Worm (Caenorhabditis elegans) whole organism, L4 larva: ENCODE measurements around the gene B0507.8.

Experiments used
- D1046.2 ChIP-seq: fragments of 200-800 bp; sonication (Bioruptor generic); IDR thresholded peaks from 2 replicates; pipeline ENCODE4 v1.3.6; 2022; ENCODE audit warnings: missing genetic modification characterization, missing compliant biosample characterization
- F26F4.8 ChIP-seq: fragments of 200-800 bp; sonication (Bioruptor generic); conservative IDR thresholded peaks from 2 replicates; pipeline ENCODE4 v1.3.6; 2022; ENCODE audit warnings: missing genetic modification characterization, missing compliant biosample characterization
- F44E2.7 ChIP-seq: fragments of 200-800 bp; sonication (Bioruptor generic); IDR thresholded peaks from 2 replicates; pipeline ENCODE4 v2.1.2; 2022; ENCODE audit warnings: missing genetic modification characterization, missing compliant biosample characterization
- Y105C5A.15 ChIP-seq: fragments of 200-800 bp; sonication (Bioruptor generic); IDR thresholded peaks from 2 replicates; pipeline ENCODE4 v1.3.6; 2022; ENCODE audit warnings: missing genetic modification characterization, missing compliant biosample characterization
- aha-1 ChIP-seq: fragments of 150-350 bp; peaks from one replicate; lab custom pipeline; 2014; ENCODE audit warnings: missing biosample characterization, missing genetic modification characterization
- aly-2 ChIP-seq: sonication (generic microtip); optimal IDR thresholded peaks from 2 replicates; lab custom pipeline; 2018; ENCODE audit warnings: missing biosample characterization, missing genetic modification characterization
- ama-1 ChIP-seq: fragments of 150-350 bp; optimal IDR thresholded peaks from 2 replicates; lab custom pipeline; 2014; ENCODE audit warnings: inconsistent platforms, mixed read lengths
- ceh-20 ChIP-seq: fragments of 200-800 bp; sonication (Bioruptor generic); IDR thresholded peaks from 2 replicates; pipeline ENCODE4 v1.3.6; 2022; ENCODE audit warnings: missing genetic modification reagents, missing genetic modification characterization, missing compliant biosample characterization
- ceh-28 ChIP-seq: fragments of 150-350 bp; optimal IDR thresholded peaks from 2 replicates; lab custom pipeline; 2014; ENCODE audit warnings: missing biosample characterization, missing genetic modification reagents, missing genetic modification characterization
- ceh-82 ChIP-seq: sonication (generic microtip); optimal IDR thresholded peaks from 2 replicates; lab custom pipeline; 2017; ENCODE audit warnings: missing biosample characterization, missing genetic modification characterization
- ctbp-1 ChIP-seq: fragments of 200-800 bp; sonication (Bioruptor generic); IDR thresholded peaks from 2 replicates; pipeline ENCODE4 v1.3.6; 2022; ENCODE audit warnings: missing genetic modification reagents, missing genetic modification characterization, missing compliant biosample characterization
- daf-12 ChIP-seq: fragments of 150-350 bp; optimal IDR thresholded peaks from 2 replicates; lab custom pipeline; 2014; ENCODE audit warnings: missing biosample characterization, missing genetic modification reagents, missing genetic modification characterization
- daf-16 ChIP-seq, 3 experiments: sonication (generic microtip); optimal IDR thresholded peaks; 2 replicates each; lab custom pipeline; 2016 to 2017; ENCODE audit warnings: missing genetic modification characterization in 3 of 3, missing genetic modification reagents in 3 of 3, mild to moderate bottlenecking in 2 of 3, missing compliant biosample characterization in 2 of 3, missing biosample characterization in 1 of 3, moderate library complexity in 1 of 3
- daf-19 ChIP-seq: fragments of 200-800 bp; sonication (Bioruptor generic); conservative IDR thresholded peaks from 2 replicates; pipeline ENCODE4 v1.3.6; 2022; ENCODE audit warnings: missing genetic modification characterization, missing compliant biosample characterization
- daf-8 ChIP-seq: fragments of 200-800 bp; sonication (Bioruptor generic); IDR thresholded peaks from 2 replicates; pipeline ENCODE4 v1.3.6; 2022; ENCODE audit warnings: missing genetic modification characterization, missing compliant biosample characterization
- dmd-6 ChIP-seq: fragments of 200-800 bp; sonication (Bioruptor generic); IDR thresholded peaks from 2 replicates; pipeline ENCODE4 v1.3.6; 2022; ENCODE audit warnings: missing genetic modification reagents, missing genetic modification characterization, missing compliant biosample characterization
- dpl-1 ChIP-seq: fragments of 150-350 bp; optimal IDR thresholded peaks from 2 replicates; lab custom pipeline; 2014; ENCODE audit warnings: missing biosample characterization, missing genetic modification reagents, missing genetic modification characterization
- duxl-1 ChIP-seq: sonication (generic microtip); optimal IDR thresholded peaks from 2 replicates; lab custom pipeline; 2016; ENCODE audit warnings: mild to moderate bottlenecking, missing genetic modification characterization, moderate library complexity, missing compliant biosample characterization; ENCODE audit not compliant: poor library complexity
- dve-1 ChIP-seq: sonication (generic microtip); optimal IDR thresholded peaks from 2 replicates; lab custom pipeline; 2017; ENCODE audit warnings: antibody characterized with exemption, mild to moderate bottlenecking, missing genetic modification characterization, missing compliant biosample characterization; ENCODE audit not compliant: insufficient read depth
- egl-43 ChIP-seq: fragments of 200-800 bp; sonication (Bioruptor generic); IDR thresholded peaks from 2 replicates; pipeline ENCODE4 v1.3.6; 2022; ENCODE audit warnings: missing genetic modification reagents, missing genetic modification characterization, missing compliant biosample characterization
- fkh-10 ChIP-seq: fragments of 150-350 bp; optimal IDR thresholded peaks from 2 replicates; lab custom pipeline; 2014; ENCODE audit warnings: missing biosample characterization, missing genetic modification reagents, missing genetic modification characterization
- fos-1 ChIP-seq: fragments of 150-350 bp; optimal IDR thresholded peaks from 2 replicates; lab custom pipeline; 2014; ENCODE audit warnings: missing biosample characterization, missing genetic modification characterization
- gei-8 ChIP-seq: fragments of 200-800 bp; sonication (Bioruptor generic); optimal IDR thresholded peaks from 2 replicates; lab custom pipeline; 2018; ENCODE audit warnings: mild to moderate bottlenecking, missing genetic modification characterization, missing compliant biosample characterization
- hif-1 ChIP-seq, 2 experiments: sonication (generic microtip); optimal IDR thresholded peaks; 2 replicates each; lab custom pipeline; 2016 to 2017; ENCODE audit warnings: missing compliant biosample characterization in 2 of 2, missing genetic modification characterization in 2 of 2, missing genetic modification reagents in 2 of 2, missing genotype in 2 of 2, mild to moderate bottlenecking in 1 of 2
- hlh-11 ChIP-seq: fragments of 200-800 bp; sonication (Bioruptor generic); optimal IDR thresholded peaks from 2 replicates; lab custom pipeline; 2018; ENCODE audit warnings: mild to moderate bottlenecking, missing genetic modification characterization, missing compliant biosample characterization
- lin-13 ChIP-seq: fragments of 150-350 bp; optimal IDR thresholded peaks from 2 replicates; lab custom pipeline; 2014; ENCODE audit warnings: missing biosample characterization, missing genetic modification reagents, missing genetic modification characterization
- lin-38 ChIP-seq: fragments of 200-800 bp; sonication (Bioruptor generic); IDR thresholded peaks from 2 replicates; pipeline ENCODE4 v1.3.6; 2022; ENCODE audit warnings: missing genetic modification reagents, missing genetic modification characterization, missing compliant biosample characterization
- lsy-2 ChIP-seq, 2 experiments: fragments of 150-350 bp in 1 of 2; sonication (generic microtip) in 1 of 2; optimal IDR thresholded peaks; 2 replicates each; lab custom pipeline; 2014 to 2017; ENCODE audit warnings: missing biosample characterization in 2 of 2, missing genetic modification characterization in 2 of 2
- madf-9 ChIP-seq: fragments of 200-800 bp; sonication (Bioruptor generic); conservative IDR thresholded peaks from 2 replicates; pipeline ENCODE4 v1.3.6; 2022; ENCODE audit warnings: missing genetic modification reagents, missing genetic modification characterization, missing compliant biosample characterization
- mdl-1 ChIP-seq, 2 experiments: fragments of 150-350 bp in 1 of 2; sonication (generic microtip) in 1 of 2; optimal IDR thresholded peaks; 2 replicates each; lab custom pipeline; 2014 to 2017; ENCODE audit warnings: missing biosample characterization in 2 of 2, missing genetic modification characterization in 2 of 2
- mdt-29 ChIP-seq: fragments of 200-800 bp; sonication (Bioruptor generic); IDR thresholded peaks from 2 replicates; pipeline ENCODE4 v1.3.6; 2022; ENCODE audit warnings: missing genetic modification reagents, missing genetic modification characterization, missing compliant biosample characterization
- mep-1 ChIP-seq: fragments of 150-350 bp; sonication (generic microtip); optimal IDR thresholded peaks from 3 replicates; lab custom pipeline; 2014; ENCODE audit warnings: missing biosample characterization, missing genetic modification characterization
- mxl-2 ChIP-seq: fragments of 200-800 bp; sonication (Bioruptor generic); conservative IDR thresholded peaks from 2 replicates; pipeline ENCODE4 v1.3.6; 2022; ENCODE audit warnings: missing genetic modification reagents, missing genetic modification characterization, missing compliant biosample characterization
- mxl-3 ChIP-seq: fragments of 200-800 bp; sonication (Bioruptor generic); optimal IDR thresholded peaks from 2 replicates; lab custom pipeline; 2018; ENCODE audit warnings: mild to moderate bottlenecking, missing genetic modification characterization, missing compliant biosample characterization
- nhr-102 ChIP-seq: sonication (generic microtip); optimal IDR thresholded peaks from 2 replicates; lab custom pipeline; 2016; ENCODE audit warnings: mild to moderate bottlenecking, missing genetic modification characterization, moderate library complexity, missing compliant biosample characterization
- nhr-11 ChIP-seq: fragments of 150-350 bp; optimal IDR thresholded peaks from 2 replicates; lab custom pipeline; 2014; ENCODE audit warnings: missing biosample characterization, missing genetic modification characterization
- nhr-28 ChIP-seq: fragments of 150-350 bp; optimal IDR thresholded peaks from 2 replicates; lab custom pipeline; 2014; ENCODE audit warnings: missing biosample characterization, missing genetic modification characterization
- nhr-42 ChIP-seq: fragments of 200-800 bp; sonication (Bioruptor generic); IDR thresholded peaks from 2 replicates; pipeline ENCODE4 v1.3.6; 2022; ENCODE audit warnings: missing genetic modification characterization, missing compliant biosample characterization
- nhr-6 ChIP-seq: fragments of 150-350 bp; optimal IDR thresholded peaks from 2 replicates; lab custom pipeline; 2014; ENCODE audit warnings: missing biosample characterization, missing genetic modification characterization
- nhr-77 ChIP-seq: fragments of 150-350 bp; optimal IDR thresholded peaks from 2 replicates; lab custom pipeline; 2014; ENCODE audit warnings: missing biosample characterization, missing genetic modification characterization
- php-3 ChIP-seq: fragments of 200-800 bp; sonication (Bioruptor generic); IDR thresholded peaks from 2 replicates; pipeline ENCODE4 v1.3.6; 2022; ENCODE audit warnings: missing genetic modification reagents, missing genetic modification characterization, missing compliant biosample characterization
- set-16 ChIP-seq: fragments of 200-800 bp; sonication (Bioruptor generic); IDR thresholded peaks from 2 replicates; pipeline ENCODE4 v1.3.6; 2022; ENCODE audit warnings: missing genetic modification reagents, missing genetic modification characterization, missing compliant biosample characterization
- skn-1 ChIP-seq: fragments of 150-350 bp; optimal IDR thresholded peaks from 2 replicates; lab custom pipeline; 2014; ENCODE audit warnings: missing biosample characterization, missing genetic modification characterization
- snpc-4 ChIP-seq: fragments of 150-350 bp; optimal IDR thresholded peaks from 2 replicates; lab custom pipeline; 2014; ENCODE audit warnings: missing biosample characterization, missing genetic modification characterization
- tra-1 ChIP-seq: fragments of 200-800 bp; sonication (Bioruptor generic); IDR thresholded peaks from 2 replicates; pipeline ENCODE4 v1.3.6; 2022; ENCODE audit warnings: missing genetic modification reagents, missing genetic modification characterization, missing compliant biosample characterization
- vab-7 ChIP-seq: fragments of 200-800 bp; sonication (Bioruptor generic); IDR thresholded peaks from 2 replicates; pipeline ENCODE4 v1.3.6; 2022; ENCODE audit warnings: missing genetic modification reagents, missing genetic modification characterization, missing compliant biosample characterization
- zag-1 ChIP-seq: fragments of 150-350 bp; optimal IDR thresholded peaks from 2 replicates; lab custom pipeline; 2014; ENCODE audit warnings: missing biosample characterization, missing genetic modification characterization
- zfp-2 ChIP-seq: sonication (generic microtip); optimal IDR thresholded peaks from 2 replicates; lab custom pipeline; 2016; ENCODE audit warnings: mild to moderate bottlenecking, missing genetic modification characterization, missing compliant biosample characterization
- zfp-3 ChIP-seq: fragments of 200-800 bp; sonication (Bioruptor generic); conservative IDR thresholded peaks from 2 replicates; pipeline ENCODE4 v1.3.6; 2022; ENCODE audit warnings: missing genetic modification reagents, missing genetic modification characterization, missing compliant biosample characterization
- zip-11 ChIP-seq: fragments of 200-800 bp; sonication (Bioruptor generic); IDR thresholded peaks from 2 replicates; pipeline ENCODE4 v1.3.6; 2022; ENCODE audit warnings: missing genetic modification characterization, missing compliant biosample characterization
- ztf-11 ChIP-seq: fragments of 150-350 bp; optimal IDR thresholded peaks from 2 replicates; lab custom pipeline; 2014; ENCODE audit warnings: missing biosample characterization, missing genetic modification characterization
- ztf-7 ChIP-seq: fragments of 150-350 bp; optimal IDR thresholded peaks from 2 replicates; lab custom pipeline; 2014; ENCODE audit warnings: missing biosample characterization, missing genetic modification characterization

B0507.8 gene

DNA sequence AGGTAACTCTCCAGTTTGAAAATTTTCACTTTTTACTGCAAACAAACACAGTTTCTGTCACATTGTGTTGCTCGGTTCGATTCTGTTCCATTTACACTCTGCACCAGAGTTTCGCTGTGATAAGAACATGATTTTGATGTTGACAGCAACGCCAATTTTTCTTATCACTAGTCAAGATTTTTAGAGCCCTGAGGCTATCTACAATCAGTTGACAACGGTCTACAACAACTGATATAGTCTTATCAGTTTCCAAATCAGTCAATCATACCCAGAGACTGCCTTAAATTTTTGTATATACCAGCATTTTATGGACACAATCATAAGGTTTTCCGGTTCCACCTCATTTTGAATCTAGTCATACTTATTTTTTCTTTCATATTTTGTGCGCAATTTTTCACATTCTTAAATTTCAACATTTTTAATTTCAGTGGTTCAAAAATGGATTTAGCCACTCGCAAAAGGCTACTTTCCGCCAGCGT, 5.8 kb upstream of the B0507.8 start, which contains the start of gene B0507.3:
TSS of gene B0507.3 (plus strand) at position 429 of the 479 bp plus-strand sequence.
- TF ChIP-seq duxl-1 (tag; lab: Kevin White, UChicago) (no peak), zfp-2 (tag; lab: Kevin White, UChicago) (no peak), dve-1 (tag; lab: Kevin White, UChicago) (peak; percentile 93), zfp-3 (GFP tag; lab: Robert Waterston, UW) (no peak), daf-8 (GFP tag; lab: Robert Waterston, UW) (no peak), fos-1 (tag; lab: Kevin White, UChicago) (no peak), madf-9 (no peak), Y105C5A.15 (GFP tag; lab: Robert Waterston, UW) (no peak), dpl-1 (GFP tag; lab: Kevin White, UChicago) (no peak), php-3 (GFP tag; lab: Robert Waterston, UW) (peak; percentile 97), nhr-28 (tag; lab: Kevin White, UChicago) (peak; percentile 95), set-16 (GFP tag; lab: Robert Waterston, UW) (no peak), lin-13 (no peak), aly-2 (tag; lab: Kevin White, UChicago) (no peak), ama-1 (no peak), vab-7 (GFP tag; lab: Robert Waterston, UW) (no peak), daf-19 (GFP tag; lab: Robert Waterston, UW) (no peak), dmd-6 (peak; percentile 99), zip-11 (GFP tag; lab: Robert Waterston, UW) (no peak), mep-1 (tag; lab: Kevin White, UChicago) (no peak), mxl-3 (GFP tag; lab: Kevin White, UChicago) (peak; percentile 7), zag-1 (no peak), ceh-82 (tag; lab: Kevin White, UChicago) (no peak), hlh-11 (tag; lab: Kevin White, UChicago) (peak; percentile 94), aha-1 (tag; lab: Kevin White, UChicago) (peak; percentile 35), D1046.2 (GFP tag; lab: Robert Waterston, UW) (no peak), ctbp-1 (GFP tag; lab: Robert Waterston, UW) (no peak), snpc-4 (tag; lab: Kevin White, UChicago) (no peak), nhr-11 (tag; lab: Kevin White, UChicago) (no peak), tra-1 (GFP tag; lab: Robert Waterston, UW) (peak; percentile 98), mdl-1 (tag; optimal IDR thresholded peaks at IDR 0.05; lab: Kevin White, UChicago) (peak in 1 of 2 experiments; percentile 3), nhr-6 (tag; lab: Kevin White, UChicago) (peak; percentile 65), nhr-77 (tag; lab: Kevin White, UChicago) (peak; percentile 88), mdt-29 (GFP tag; lab: Robert Waterston, UW) (no peak), fkh-10 (no peak), ceh-20 (GFP tag; lab: Robert Waterston, UW) (no peak; the same call in 1 of the 2 replicates), gei-8 (GFP tag; lab: Kevin White, UChicago) (peak; percentile 17), daf-16 (GFP tag; optimal IDR thresholded peaks at IDR 0.05; lab: Kevin White, UChicago) (peak in 1 of 2 experiments; percentile 93), daf-16 (tag; optimal IDR thresholded peaks at IDR 0.05; lab: Kevin White, UChicago) (peak; percentile 98), ztf-7 (tag; lab: Kevin White, UChicago) (no peak), lsy-2 (tag; optimal IDR thresholded peaks at IDR 0.05; lab: Kevin White, UChicago) (no peak), nhr-102 (tag; lab: Kevin White, UChicago) (peak; percentile 85), F44E2.7 (no peak), lin-38 (no peak), ceh-28 (tag; lab: Kevin White, UChicago) (no peak), ztf-11 (tag; lab: Kevin White, UChicago) (no peak), F26F4.8 (GFP tag; lab: Robert Waterston, UW) (no peak), daf-12 (tag; lab: Kevin White, UChicago) (no peak), skn-1 (tag; lab: Kevin White, UChicago) (no peak), hif-1 (tag; optimal IDR thresholded peaks at IDR 0.05; lab: Kevin White, UChicago) (no peak), mxl-2 (GFP tag; lab: Robert Waterston, UW) (no peak), nhr-42 (GFP tag; lab: Robert Waterston, UW) (0 out of 2 replicates have a peak, but pooled peaks have one; percentile 49), egl-43 (GFP tag; lab: Robert Waterston, UW) (no peak)
